Worm (Caenorhabditis elegans) whole organism, L2 larva: Measurements from ENCODE around the gene srz-70.
A peak's percentile ranks its signal among the peaks of the same experiment; 100 is the strongest.

Source experiments
- C34F6.9 ChIP-seq: fragments of 150-350 bp; optimal IDR thresholded peaks from 2 replicates; lab custom pipeline; 2014; ENCODE audit warnings: missing biosample characterization, missing genetic modification characterization
- R02D3.7 ChIP-seq: fragments of 150-350 bp; optimal IDR thresholded peaks from 2 replicates; lab custom pipeline; 2014; ENCODE audit warnings: missing biosample characterization, missing genetic modification characterization
- ZK546.5 ChIP-seq: sonication (generic microtip); optimal IDR thresholded peaks from 2 replicates; lab custom pipeline; 2017; ENCODE audit warnings: missing biosample characterization, missing genetic modification characterization
- alr-1 ChIP-seq: fragments of 150-350 bp; optimal IDR thresholded peaks from 2 replicates; lab custom pipeline; 2014; ENCODE audit warnings: missing biosample characterization, missing genetic modification characterization
- aly-2 ChIP-seq: fragments of 150-350 bp; optimal IDR thresholded peaks from 2 replicates; lab custom pipeline; 2014; ENCODE audit warnings: missing biosample characterization, missing genetic modification characterization
- ama-1 ChIP-seq: fragments of 150-350 bp; optimal IDR thresholded peaks from 2 replicates; lab custom pipeline; 2018; ENCODE audit warnings: inconsistent platforms
- blmp-1 ChIP-seq: sonication (generic microtip); optimal IDR thresholded peaks from 2 replicates; lab custom pipeline; 2017; ENCODE audit warnings: missing genetic modification characterization, mild to moderate bottlenecking, missing compliant biosample characterization, antibody characterized with exemption, moderate library complexity; ENCODE audit not compliant: insufficient read depth
- crh-2 ChIP-seq: sonication (generic microtip); optimal IDR thresholded peaks from 2 replicates; lab custom pipeline; 2017; ENCODE audit warnings: missing biosample characterization, missing genetic modification characterization
- dmd-4 ChIP-seq: sonication (generic microtip); optimal IDR thresholded peaks from 2 replicates; lab custom pipeline; 2017; ENCODE audit warnings: missing biosample characterization, missing genetic modification characterization
- fos-1 ChIP-seq: fragments of 150-350 bp; optimal IDR thresholded peaks from 2 replicates; lab custom pipeline; 2014; ENCODE audit warnings: missing biosample characterization, missing genetic modification characterization
- lin-11 ChIP-seq: fragments of 150-350 bp; sonication (generic microtip); optimal IDR thresholded peaks from 2 replicates; lab custom pipeline; 2014; ENCODE audit warnings: missing biosample characterization, missing genetic modification characterization, inconsistent platforms, mixed read lengths
- lin-13 ChIP-seq: fragments of 150-350 bp; optimal IDR thresholded peaks from 2 replicates; lab custom pipeline; 2014; ENCODE audit warnings: missing biosample characterization, missing genetic modification reagents, missing genetic modification characterization
- lin-39 ChIP-seq: fragments of 150-350 bp; optimal IDR thresholded peaks from 2 replicates; lab custom pipeline; 2014; ENCODE audit warnings: missing biosample characterization, missing genetic modification reagents, missing genetic modification characterization
- lsy-2 ChIP-seq, 2 experiments: fragments of 150-350 bp in 1 of 2; sonication (generic microtip) in 1 of 2; optimal IDR thresholded peaks; 2 replicates each; lab custom pipeline; 2014 to 2017; ENCODE audit warnings: missing biosample characterization in 2 of 2, missing genetic modification characterization in 2 of 2
- mab-5 ChIP-seq: fragments of 150-350 bp; optimal IDR thresholded peaks from 2 replicates; lab custom pipeline; 2014; ENCODE audit warnings: missing biosample characterization, missing genetic modification characterization
- mdl-1 ChIP-seq, 2 experiments: fragments of 150-350 bp in 1 of 2; sonication (generic microtip) in 1 of 2; optimal IDR thresholded peaks; 2 replicates each; lab custom pipeline; 2017; ENCODE audit warnings: missing biosample characterization in 2 of 2, missing genetic modification characterization in 2 of 2
- nhr-11 ChIP-seq: fragments of 150-350 bp; optimal IDR thresholded peaks from 2 replicates; lab custom pipeline; 2014; ENCODE audit warnings: missing biosample characterization, missing genetic modification characterization
- nhr-12 ChIP-seq: fragments of 150-350 bp; optimal IDR thresholded peaks from 2 replicates; lab custom pipeline; 2014; ENCODE audit warnings: missing biosample characterization, missing genetic modification characterization
- nhr-129 ChIP-seq: fragments of 150-350 bp; optimal IDR thresholded peaks from 2 replicates; lab custom pipeline; 2014; ENCODE audit warnings: missing biosample characterization, missing genetic modification characterization
- nhr-21 ChIP-seq: fragments of 150-350 bp; optimal IDR thresholded peaks from 2 replicates; lab custom pipeline; 2014; ENCODE audit warnings: missing biosample characterization, missing genetic modification characterization
- nhr-23 ChIP-seq: fragments of 150-350 bp; optimal IDR thresholded peaks from 2 replicates; lab custom pipeline; 2014; ENCODE audit warnings: missing biosample characterization, missing genetic modification reagents, missing genetic modification characterization
- nhr-25 ChIP-seq: fragments of 150-350 bp; sonication (generic microtip); optimal IDR thresholded peaks from 3 replicates; lab custom pipeline; 2014; ENCODE audit warnings: missing biosample characterization, missing genetic modification characterization
- nhr-6 ChIP-seq: fragments of 150-350 bp; optimal IDR thresholded peaks from 2 replicates; lab custom pipeline; 2014; ENCODE audit warnings: missing biosample characterization, missing genetic modification characterization
- nhr-77 ChIP-seq: fragments of 150-350 bp; optimal IDR thresholded peaks from 2 replicates; lab custom pipeline; 2014; ENCODE audit warnings: missing biosample characterization, missing genetic modification characterization
- sem-4 ChIP-seq: fragments of 150-350 bp; optimal IDR thresholded peaks from 2 replicates; lab custom pipeline; 2014; ENCODE audit warnings: missing biosample characterization, missing genetic modification reagents, missing genetic modification characterization
- skn-1 ChIP-seq: sonication (generic microtip); optimal IDR thresholded peaks from 2 replicates; lab custom pipeline; 2017; ENCODE audit warnings: missing biosample characterization, missing genetic modification characterization
- sma-3 ChIP-seq: sonication (generic microtip); optimal IDR thresholded peaks from 2 replicates; lab custom pipeline; 2016; ENCODE audit warnings: missing genetic modification reagents, missing genetic modification characterization, missing compliant biosample characterization
- sma-9 ChIP-seq, 2 experiments: fragments of 150-350 bp in 1 of 2; sonication (generic microtip) in 1 of 2; optimal IDR thresholded peaks; 2 replicates each; lab custom pipeline; 2014 to 2016; ENCODE audit warnings: missing genetic modification characterization in 2 of 2, mild to moderate bottlenecking in 1 of 2, missing biosample characterization in 1 of 2, missing compliant biosample characterization in 1 of 2, missing genetic modification reagents in 1 of 2, moderate library complexity in 1 of 2
- unc-55 ChIP-seq: fragments of 150-350 bp; sonication (generic microtip); optimal IDR thresholded peaks from 3 replicates; lab custom pipeline; 2014; ENCODE audit warnings: missing biosample characterization, missing genetic modification reagents, missing genetic modification characterization
- unc-62 ChIP-seq: fragments of 150-350 bp; optimal IDR thresholded peaks from 2 replicates; lab custom pipeline; 2014; ENCODE audit warnings: missing biosample characterization, missing genetic modification reagents, missing genetic modification characterization
- ztf-1 ChIP-seq: fragments of 200-800 bp; sonication (Bioruptor generic); conservative IDR thresholded peaks from 2 replicates; pipeline ENCODE4 v1.3.6; 2022; ENCODE audit warnings: missing genetic modification characterization, missing compliant biosample characterization
- ztf-11 ChIP-seq: sonication (generic microtip); optimal IDR thresholded peaks from 2 replicates; lab custom pipeline; 2017; ENCODE audit warnings: missing biosample characterization, missing genetic modification characterization
- ztf-4 ChIP-seq: fragments of 150-350 bp; optimal IDR thresholded peaks from 2 replicates; lab custom pipeline; 2014; ENCODE audit warnings: missing biosample characterization, missing genetic modification characterization

srz-70 gene

DNA sequence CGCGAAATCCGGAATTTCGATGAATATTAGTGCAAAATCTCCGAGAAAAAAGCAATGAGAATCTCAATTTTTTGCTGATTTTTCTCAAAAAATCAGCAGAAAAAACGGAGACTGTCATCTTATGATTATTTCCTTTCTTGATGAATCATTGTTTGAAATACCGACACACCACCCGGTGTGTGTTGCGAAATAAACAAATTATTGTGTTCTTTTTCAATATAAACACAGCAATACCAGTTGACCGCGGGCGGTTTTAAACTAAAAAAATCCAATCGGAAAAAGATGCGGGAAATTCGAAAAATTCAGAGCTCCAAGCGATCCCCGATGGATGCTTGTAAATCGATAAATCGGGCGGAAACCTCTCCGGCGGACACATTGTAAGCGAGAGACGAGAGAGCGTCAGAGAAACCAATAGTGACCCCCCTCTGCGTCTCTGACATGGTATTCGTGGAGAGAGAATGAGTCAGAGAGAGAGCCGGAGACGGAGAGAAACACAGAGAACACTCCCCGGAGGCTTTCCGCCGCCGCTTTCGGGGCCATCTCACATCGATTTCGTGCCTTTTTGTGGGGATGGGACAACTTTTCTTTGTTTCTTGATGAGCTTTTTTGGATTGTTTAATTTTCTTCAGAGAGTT is 36.7 kb upstream of the srz-70 start (continued):
- TF ChIP-seq ama-1 (lab: Kevin White, UChicago) (no peak), unc-62 (no peak), unc-55 (GFP tag; lab: Kevin White, UChicago) (peak; percentile 83), lin-11 (tag; lab: Kevin White, UChicago) (peak; percentile 63), dmd-4 (tag; lab: Kevin White, UChicago) (no peak)

DNA sequence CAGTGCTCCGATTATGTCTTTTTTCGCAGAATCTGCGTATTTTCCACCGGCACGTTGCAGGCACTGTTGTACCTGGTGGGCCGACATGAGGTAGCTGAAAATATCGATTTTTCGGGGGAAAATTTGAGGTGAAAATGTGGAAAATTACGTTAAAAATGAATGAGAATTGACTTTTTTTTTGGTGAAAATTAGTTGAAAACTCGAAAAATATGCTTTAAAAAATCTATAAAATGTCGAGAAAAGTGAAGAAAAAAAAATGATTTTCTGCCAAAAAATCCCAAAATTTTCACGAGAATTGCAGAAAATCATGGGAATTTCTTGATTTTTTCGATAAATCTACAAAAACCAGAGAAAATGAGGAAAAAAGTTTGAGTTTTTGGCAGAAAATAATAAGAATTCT is 35.7 kb upstream of the srz-70 start, which contains the start of gene tsg-101:
tsg-101 (minus strand) TSS at position 101 of the 400 bp plus-strand sequence.
- TF ChIP-seq aly-2 (tag; lab: Kevin White, UChicago) (no peak), lin-39 (tag; lab: Kevin White, UChicago) (no peak), mab-5 (tag; lab: Kevin White, UChicago) (no peak), fos-1 (tag; lab: Kevin White, UChicago) (no peak), skn-1 (no peak), nhr-12 (no peak), blmp-1 (no peak), ztf-11 (tag; lab: Kevin White, UChicago) (no peak), crh-2 (tag; lab: Kevin White, UChicago) (no peak), dmd-4 (tag; lab: Kevin White, UChicago) (no peak), sma-9 (GFP tag; optimal IDR thresholded peaks at IDR 0.05; lab: Kevin White, UChicago) (no peak), sma-9 (tag; optimal IDR thresholded peaks at IDR 0.05; lab: Kevin White, UChicago) (no peak), lin-13 (no peak), mdl-1 (tag; optimal IDR thresholded peaks at IDR 0.05; lab: Kevin White, UChicago) (no peak), ztf-1 (GFP tag; lab: Robert Waterston, UW) (no peak), sem-4 (tag; lab: Kevin White, UChicago) (no peak)

DNA sequence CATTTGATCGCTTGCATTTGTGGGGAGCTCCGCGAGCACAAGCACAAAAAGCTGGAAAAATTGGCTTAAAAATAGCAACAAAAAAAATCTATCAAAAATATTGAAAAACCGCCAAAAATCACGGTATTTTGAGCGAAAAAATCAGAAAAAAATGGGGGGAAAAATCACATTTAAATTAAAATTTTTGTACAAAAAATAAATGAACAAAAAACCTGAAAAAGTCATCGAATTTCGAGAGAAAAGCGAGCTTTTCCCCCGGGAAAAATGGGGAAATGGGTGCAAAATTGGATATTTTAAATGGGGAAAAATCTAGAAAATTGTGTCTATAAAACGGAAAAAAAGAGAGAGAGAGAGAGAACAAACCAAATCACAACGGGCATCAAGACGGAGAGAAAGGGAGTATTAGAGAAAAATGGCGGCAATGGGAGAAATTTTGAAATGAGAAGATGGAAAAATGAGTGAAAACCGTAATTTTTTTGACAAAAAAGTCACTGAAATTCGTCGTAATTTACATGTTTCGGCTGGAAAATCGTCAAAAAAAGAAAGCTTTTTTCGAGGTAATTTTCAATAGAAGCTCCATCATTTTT is 30.8 kb upstream of the srz-70 start, which contains the start of gene ced-10:
ced-10 (minus strand) TSS at position 51 of the 587 bp plus-strand sequence.
- TF ChIP-seq R02D3.7 (tag; lab: Kevin White, UChicago) (no peak), sma-9 (GFP tag; optimal IDR thresholded peaks at IDR 0.05; lab: Kevin White, UChicago) (no peak), sma-9 (tag; optimal IDR thresholded peaks at IDR 0.05; lab: Kevin White, UChicago) (no peak), lin-11 (tag; lab: Kevin White, UChicago) (no peak), nhr-25 (no peak), alr-1 (no peak), nhr-6 (tag; lab: Kevin White, UChicago) (no peak), ztf-1 (GFP tag; lab: Robert Waterston, UW) (no peak), sma-3 (GFP tag; lab: Kevin White, UChicago) (no peak), mdl-1 (tag; optimal IDR thresholded peaks at IDR 0.05; lab: Kevin White, UChicago) (no peak), C34F6.9 (tag; lab: Kevin White, UChicago) (no peak), aly-2 (tag; lab: Kevin White, UChicago) (no peak), nhr-12 (no peak), nhr-23 (tag; lab: Kevin White, UChicago) (no peak), blmp-1 (no peak), dmd-4 (tag; lab: Kevin White, UChicago) (no peak), nhr-77 (no peak), nhr-21 (tag; lab: Kevin White, UChicago) (no peak), ztf-4 (tag; lab: Kevin White, UChicago) (no peak)

DNA sequence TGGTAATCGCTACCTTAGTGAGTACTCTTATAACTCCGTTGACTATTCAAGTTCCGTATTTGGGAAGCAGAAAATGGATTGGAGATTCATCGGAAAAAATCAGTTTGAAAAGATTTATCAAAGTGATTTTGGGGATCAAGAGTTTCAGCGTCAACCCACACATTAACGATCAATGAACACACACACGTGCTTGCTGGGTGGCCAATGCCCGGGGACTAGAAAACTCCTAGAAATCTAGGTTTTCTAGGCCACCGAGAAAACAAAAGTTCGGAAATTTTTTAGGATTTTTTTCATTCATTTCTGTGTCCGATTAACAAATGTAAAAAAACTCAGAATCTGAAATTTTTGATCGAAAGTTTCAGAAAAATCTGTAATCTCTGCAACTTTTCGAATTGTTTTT is 27.1 kb upstream of the srz-70 start:
- TF ChIP-seq C34F6.9 (tag; lab: Kevin White, UChicago) (no peak), ZK546.5 (tag; lab: Kevin White, UChicago) (no peak), lsy-2 (tag; optimal IDR thresholded peaks at IDR 0.05; lab: Kevin White, UChicago) (peak in 1 of 2 experiments; percentile 5), nhr-11 (no peak), crh-2 (tag; lab: Kevin White, UChicago) (no peak), nhr-129 (tag; lab: Kevin White, UChicago) (no peak)
- TF ChIP-seq, all 48 proteins: peak for 1
